Fruit fly (Drosophila melanogaster): ENCODE results near the gene Pitslre.

Gene Pitslre

dm6 chr3L:20784812-20785671 lies 13.7 kb downstream of the Pitslre start (continued):
- TF ChIP-seq Atf6 (GFP tag; IDR thresholded peaks at IDR 0.05), result peak; percentile 45; the same call in 1 of the 2 replicates
- TF ChIP-seq Gug (GFP tag; IDR thresholded peaks at IDR 0.05), result 0 out of 4 replicates have a peak, but pooled peaks have one; percentile 39
- peak; percentile 42 for TF ChIP-seq Dref (GFP tag; IDR thresholded peaks at IDR 0.05)
- TF ChIP-seq sd (tag; optimal IDR thresholded peaks at IDR 0.05), result no peak
- TF ChIP-seq CG13775 (GFP tag; optimal IDR thresholded peaks at IDR 0.05), result peak; percentile 37
- peak; percentile 79; the same call in 3 of the 4 replicates for TF ChIP-seq chinmo (GFP tag; IDR thresholded peaks at IDR 0.05; ENCODE audit: partially characterized antibody)
- no peak for TF ChIP-seq CG1024 (GFP tag; IDR thresholded peaks at IDR 0.05)
- TF ChIP-seq seq (GFP tag; IDR thresholded peaks at IDR 0.05), result peak; percentile 41; the same call in 1 of the 2 replicates
- TF ChIP-seq grn (GFP tag; optimal IDR thresholded peaks at IDR 0.05), result peak; percentile 92
- no peak for TF ChIP-seq CG10654 (GFP tag; optimal IDR thresholded peaks at IDR 0.05)
- peak; percentile 58 for TF ChIP-seq gem (tag; optimal IDR thresholded peaks at IDR 0.05)
- TF ChIP-seq pfk (GFP tag; optimal IDR thresholded peaks at IDR 0.05), result peak; percentile 45
- no peak for TF ChIP-seq Lim3 (GFP tag; IDR thresholded peaks at IDR 0.05)
- no peak for TF ChIP-seq Doc2 (GFP tag; IDR thresholded peaks at IDR 0.05)
- no peak for TF ChIP-seq H2.0 (GFP tag; IDR thresholded peaks at IDR 0.05)
- TF ChIP-seq CG8089 (GFP tag; optimal IDR thresholded peaks at IDR 0.05), result peak; percentile 18
- peak; percentile 51 for TF ChIP-seq Fer1 (GFP tag; optimal IDR thresholded peaks at IDR 0.05)
- TF ChIP-seq CG34422 (GFP tag; IDR thresholded peaks at IDR 0.05), result peak; percentile 45; the same call in 1 of the 3 replicates
- TF ChIP-seq Xbp1 (GFP tag; optimal IDR thresholded peaks at IDR 0.05), result peak; percentile 21
- peak; percentile 39 for TF ChIP-seq trem (tag; optimal IDR thresholded peaks at IDR 0.05)
- TF ChIP-seq odd (GFP tag; optimal IDR thresholded peaks at IDR 0.05), result peak; percentile 40
- no peak for TF ChIP-seq wor (GFP tag; IDR thresholded peaks at IDR 0.05)
- TF ChIP-seq Meics (GFP tag; optimal IDR thresholded peaks at IDR 0.05), result peak; percentile 57
- peak; percentile 68 for TF ChIP-seq CG2678 (tag; optimal IDR thresholded peaks at IDR 0.05)
- peak; percentile 31 for TF ChIP-seq gcm (GFP tag; optimal IDR thresholded peaks at IDR 0.05)
- TF ChIP-seq Mrtf (GFP tag; IDR thresholded peaks at IDR 0.05), result no peak
- 0 out of 2 replicates have a peak, but pooled peaks have one; percentile 16 for TF ChIP-seq CG11696 (GFP tag; IDR thresholded peaks at IDR 0.05)
- 0 out of 2 replicates have a peak, but pooled peaks have one; percentile 44 for TF ChIP-seq ato (GFP tag; IDR thresholded peaks at IDR 0.05; ENCODE audit: partially characterized antibody)
- peak; percentile 49 for TF ChIP-seq Myb (GFP tag; optimal IDR thresholded peaks at IDR 0.05)
- TF ChIP-seq CG15514 (GFP tag; optimal IDR thresholded peaks at IDR 0.05), result peak; percentile 75
- peak; percentile 84 for TF ChIP-seq Med (GFP tag)
- TF ChIP-seq BtbVII (GFP tag; optimal IDR thresholded peaks at IDR 0.05), result peak; percentile 37
- TF ChIP-seq jigr1 (GFP tag; IDR thresholded peaks at IDR 0.05), result no peak
- 0 out of 3 replicates have a peak, but pooled peaks have one; percentile 31 for TF ChIP-seq vnd (GFP tag; IDR thresholded peaks at IDR 0.05; ENCODE audit: partially characterized antibody)
- TF ChIP-seq D (optimal IDR thresholded peaks at IDR 0.05), result no peak
- peak; percentile 41 for TF ChIP-seq D (GFP tag; optimal IDR thresholded peaks at IDR 0.05)
- peak; percentile 68 for TF ChIP-seq CG3281 (GFP tag; optimal IDR thresholded peaks at IDR 0.05)
- no peak for TF ChIP-seq CG6654 (GFP tag; optimal IDR thresholded peaks at IDR 0.05)
- TF ChIP-seq Hmr (GFP tag; optimal IDR thresholded peaks at IDR 0.05), result peak; percentile 58
- TF ChIP-seq CG12299 (tag; optimal IDR thresholded peaks at IDR 0.05), result peak; percentile 32
- TF ChIP-seq CG13424 (tag; optimal IDR thresholded peaks at IDR 0.05), result peak; percentile 50
- TF ChIP-seq CG7963 (GFP tag; IDR thresholded peaks at IDR 0.05; ENCODE audit: partially characterized antibody), result no peak
- TF ChIP-seq Hand (GFP tag; optimal IDR thresholded peaks at IDR 0.05), result peak; percentile 8
- TF ChIP-seq Six4 (GFP tag; optimal IDR thresholded peaks at IDR 0.05), result peak; percentile 18
- TF ChIP-seq PHDP (tag; optimal IDR thresholded peaks at IDR 0.05), result peak; percentile 10
- peak; percentile 56 for TF ChIP-seq CHES-1-like (GFP tag; optimal IDR thresholded peaks at IDR 0.05)
- TF ChIP-seq CG6765 (GFP tag; optimal IDR thresholded peaks at IDR 0.05), result no peak
- peak; percentile 14 for TF ChIP-seq mam (GFP tag; optimal IDR thresholded peaks at IDR 0.05)

All from whole organism, embryonic.